In genomic region chr3R:9014859-9015466, dm6 we compare ENCODE assay signal across 3 fruit fly cellular contexts.
TF ChIP-seq lines count a peak whose summit lies in the region.

Gene Kcmf1, minus strand, starts transcription at chr3R:9014909.
Gene Sf3b5, minus strand, starts transcription at chr3R:9015341.
Gene CG11986, plus strand, starts transcription at chr3R:9015446.

- no peak for TF ChIP-seq CTCF in whole organism, embryonic (GFP tag; optimal IDR thresholded peaks at IDR 0.05; lab: Kevin White, UChicago)

TF ChIP-seq in whole organism, embryonic, 481 proteins besides CTCF, POLR2A, EP300 and RAD21 (continues in another document):
- TF ChIP-seq BEAF-32 (GFP tag; optimal IDR thresholded peaks at IDR 0.05; lab: Kevin White, UChicago) = peak; percentile 32
- peak; percentile 17 for TF ChIP-seq nmo (GFP tag; optimal IDR thresholded peaks at IDR 0.05; lab: Kevin White, UChicago)
- peak; percentile 57 for TF ChIP-seq sens (GFP tag; lab: Kevin White, UChicago)
- peak; percentile 36 for TF ChIP-seq pzg (GFP tag; optimal IDR thresholded peaks at IDR 0.05; lab: Kevin White, UChicago)
- TF ChIP-seq stwl (tag; optimal IDR thresholded peaks at IDR 0.05; lab: Kevin White, UChicago) = peak; percentile 5
- TF ChIP-seq CHES-1-like (GFP tag; optimal IDR thresholded peaks at IDR 0.05; lab: Kevin White, UChicago) = no peak
- peak; percentile 10 for TF ChIP-seq Dp (GFP tag; optimal IDR thresholded peaks at IDR 0.05; lab: Kevin White, UChicago)
- no peak for TF ChIP-seq CG13624 (GFP tag; optimal IDR thresholded peaks at IDR 0.05; lab: Kevin White, UChicago)
- TF ChIP-seq cg (GFP tag; optimal IDR thresholded peaks at IDR 0.05; lab: Kevin White, UChicago) = no peak
- no peak for TF ChIP-seq Sox102F (GFP tag; optimal IDR thresholded peaks at IDR 0.05; lab: Kevin White, UChicago)
- no peak for TF ChIP-seq da (GFP tag; optimal IDR thresholded peaks at IDR 0.05; lab: Kevin White, UChicago)
- TF ChIP-seq CG17186 (GFP tag; optimal IDR thresholded peaks at IDR 0.05; lab: Kevin White, UChicago) = peak; percentile 4
- peak; percentile 20 for TF ChIP-seq CG8924 (tag; optimal IDR thresholded peaks at IDR 0.05; lab: Kevin White, UChicago)
- peak; percentile 18 for TF ChIP-seq CG2116 (GFP tag; optimal IDR thresholded peaks at IDR 0.05; lab: Kevin White, UChicago)
- TF ChIP-seq toy (GFP tag; IDR thresholded peaks at IDR 0.05; lab: Robert Waterston, UW) = no peak
- peak; percentile 13 for TF ChIP-seq CG12659 (GFP tag; optimal IDR thresholded peaks at IDR 0.05; lab: Kevin White, UChicago)
- no peak for TF ChIP-seq NfI (GFP tag; optimal IDR thresholded peaks at IDR 0.05; lab: Kevin White, UChicago)
- TF ChIP-seq CG32532 (GFP tag; IDR thresholded peaks at IDR 0.05; lab: Robert Waterston, UW) = no peak
- no peak for TF ChIP-seq chif (GFP tag; optimal IDR thresholded peaks at IDR 0.05; lab: Kevin White, UChicago)
- no peak for TF ChIP-seq GATAe (GFP tag; conservative IDR thresholded peaks at IDR 0.05; lab: Robert Waterston, UW)
- peak; percentile 49 for TF ChIP-seq MESR4 (GFP tag; optimal IDR thresholded peaks at IDR 0.05; lab: Kevin White, UChicago)
- no peak for TF ChIP-seq CG14860 (GFP tag; IDR thresholded peaks at IDR 0.05; lab: Robert Waterston, UW; ENCODE audit: partially characterized antibody)
- peak; percentile 72 for TF ChIP-seq gfzf (GFP tag; optimal IDR thresholded peaks at IDR 0.05; lab: Kevin White, UChicago)
- peak in 1 of 2 experiments; percentile 12 for TF ChIP-seq Hr78 (GFP tag; optimal IDR thresholded peaks at IDR 0.05; lab: Kevin White, UChicago)
- peak; percentile 74 for TF ChIP-seq CG4617 (GFP tag; optimal IDR thresholded peaks at IDR 0.05; lab: Kevin White, UChicago; ENCODE audit: borderline replicate concordance)
- peak; percentile 74 for TF ChIP-seq CG9797 (GFP tag; optimal IDR thresholded peaks at IDR 0.05; lab: Kevin White, UChicago)
- TF ChIP-seq Ets65A (GFP tag; lab: Kevin White, UChicago) = peak; percentile 1
- peak; percentile 34 for TF ChIP-seq Sin3A (optimal IDR thresholded peaks at IDR 0.05; lab: Kevin White, UChicago)
- no peak for TF ChIP-seq CG4328 (GFP tag; optimal IDR thresholded peaks at IDR 0.05; lab: Kevin White, UChicago)
- TF ChIP-seq Trl (optimal IDR thresholded peaks at IDR 0.05; lab: Kevin White, UChicago) = no peak
- TF ChIP-seq Trl (GFP tag; optimal IDR thresholded peaks at IDR 0.05; lab: Kevin White, UChicago) = no peak

TF ChIP-seq in whole organism, prepupa, 60 proteins besides CTCF, POLR2A, EP300 and RAD21:
- peak; percentile 14 for TF ChIP-seq Eip78C (GFP tag; lab: Kevin White, UChicago)
- no peak for TF ChIP-seq CG10631 (GFP tag; optimal IDR thresholded peaks at IDR 0.05; lab: Kevin White, UChicago)
- TF ChIP-seq fkh (GFP tag; optimal IDR thresholded peaks at IDR 0.05; lab: Kevin White, UChicago) = peak; percentile 61

TF ChIP-seq in whole organism, wandering third instar larva, 38 proteins besides CTCF, POLR2A, EP300 and RAD21:
- TF ChIP-seq Jra (GFP tag; optimal IDR thresholded peaks at IDR 0.05; lab: Kevin White, UChicago) (no peak), fru (GFP tag; optimal IDR thresholded peaks at IDR 0.05; lab: Kevin White, UChicago) (peak; percentile 80), Abd-B (GFP tag; optimal IDR thresholded peaks at IDR 0.05; lab: Kevin White, UChicago) (no peak), Myc (optimal IDR thresholded peaks at IDR 0.05; lab: Kevin White, UChicago) (peak; percentile 56)
